Worm (Caenorhabditis elegans) whole organism, L1 larva: Measurements from ENCODE around the gene rpl-20.

Experiments
- C04F5.9 ChIP-seq: sonication (generic microtip); optimal IDR thresholded peaks from 2 replicates; lab custom pipeline; 2016; ENCODE audit warnings: missing genetic modification characterization, missing compliant biosample characterization
- F16B12.6 ChIP-seq: fragments of 150-350 bp; optimal IDR thresholded peaks from 2 replicates; lab custom pipeline; 2014; ENCODE audit warnings: missing biosample characterization, missing genetic modification characterization
- blmp-1 ChIP-seq: fragments of 150-350 bp; optimal IDR thresholded peaks from 2 replicates; lab custom pipeline; 2014; ENCODE audit warnings: missing biosample characterization, missing genetic modification characterization
- ceh-8 ChIP-seq: fragments of 200-800 bp; sonication (Bioruptor generic); optimal IDR thresholded peaks from 2 replicates; lab custom pipeline; 2018; ENCODE audit warnings: mild to moderate bottlenecking, missing genetic modification characterization, moderate library complexity, missing compliant biosample characterization
- ceh-82 ChIP-seq, 3 experiments: fragments of 150-350 bp in 1 of 3; sonication (generic microtip) in 2 of 3; optimal IDR thresholded peaks; 2 replicates each; lab custom pipeline; 2014 to 2017; ENCODE audit warnings: missing biosample characterization in 3 of 3, missing genetic modification characterization in 3 of 3
- ceh-88 ChIP-seq: fragments of 200-800 bp; sonication (Bioruptor generic); IDR thresholded peaks from 2 replicates; pipeline ENCODE4 v1.3.6; 2022; ENCODE audit warnings: missing genetic modification characterization, missing compliant biosample characterization
- ceh-90 ChIP-seq: sonication (generic microtip); optimal IDR thresholded peaks from 2 replicates; lab custom pipeline; 2016; ENCODE audit warnings: missing genetic modification characterization, missing compliant biosample characterization
- dpl-1 ChIP-seq, 3 experiments: fragments of 150-350 bp in 2 of 3; sonication (generic microtip) in 1 of 3; optimal IDR thresholded peaks; 2 replicates each; lab custom pipeline; 2014 to 2017; ENCODE audit warnings: missing biosample characterization in 3 of 3, missing genetic modification characterization in 3 of 3, missing genetic modification reagents in 3 of 3
- dsc-1 ChIP-seq: sonication (generic microtip); optimal IDR thresholded peaks from 2 replicates; lab custom pipeline; 2016; ENCODE audit warnings: mild to moderate bottlenecking, missing genetic modification characterization, missing compliant biosample characterization
- efl-1 ChIP-seq, 4 experiments: fragments of 150-350 bp; optimal IDR thresholded peaks in 3 of 4; peaks in 1 of 4; 1 replicate in 1 of 4; 2 replicates in 3 of 4; lab custom pipeline; 2014; ENCODE audit warnings: missing biosample characterization in 2 of 4, missing genetic modification characterization in 2 of 4, missing genetic modification reagents in 2 of 4
- egl-13 ChIP-seq: sonication (generic microtip); optimal IDR thresholded peaks from 2 replicates; lab custom pipeline; 2016; ENCODE audit warnings: missing genotype, missing genetic modification reagents, missing genetic modification characterization, missing compliant biosample characterization
- elt-2 ChIP-seq: sonication (generic microtip); optimal IDR thresholded peaks from 2 replicates; lab custom pipeline; 2016; ENCODE audit warnings: missing genetic modification characterization, mild to moderate bottlenecking, inconsistent platforms, missing compliant biosample characterization, missing genetic modification reagents
- elt-3 ChIP-seq, 6 experiments: fragments of 150-350 bp in 1 of 6; sonication (generic microtip); optimal IDR thresholded peaks; 2 replicates each; lab custom pipeline; 2017 to 2018; ENCODE audit warnings: missing biosample characterization in 6 of 6, missing genetic modification characterization in 6 of 6, inconsistent platforms in 1 of 6
- ets-5 ChIP-seq: fragments of 200-800 bp; sonication (Bioruptor generic); IDR thresholded peaks from 2 replicates; pipeline ENCODE4 v1.3.6; 2022; ENCODE audit warnings: missing genetic modification characterization, missing compliant biosample characterization
- fkh-10 ChIP-seq: sonication (generic microtip); optimal IDR thresholded peaks from 2 replicates; lab custom pipeline; 2017; ENCODE audit warnings: missing biosample characterization, missing genetic modification reagents, missing genetic modification characterization
- fkh-4 ChIP-seq: sonication (generic microtip); optimal IDR thresholded peaks from 2 replicates; lab custom pipeline; 2016; ENCODE audit warnings: missing compliant biosample characterization, missing genetic modification characterization, borderline replicate concordance
- fkh-8 ChIP-seq: sonication (generic microtip); optimal IDR thresholded peaks from 2 replicates; lab custom pipeline; 2016; ENCODE audit warnings: mild to moderate bottlenecking, missing genetic modification characterization, missing compliant biosample characterization
- fos-1 ChIP-seq: fragments of 150-350 bp; optimal IDR thresholded peaks from 2 replicates; lab custom pipeline; 2014; ENCODE audit warnings: missing biosample characterization, missing genetic modification characterization
- grh-1 ChIP-seq: fragments of 200-800 bp; sonication (Bioruptor generic); IDR thresholded peaks from 2 replicates; pipeline ENCODE4 v1.3.6; 2022; ENCODE audit warnings: missing genetic modification reagents, missing genetic modification characterization, missing compliant biosample characterization
- irx-1 ChIP-seq: sonication (generic microtip); optimal IDR thresholded peaks from 2 replicates; lab custom pipeline; 2016; ENCODE audit warnings: missing genetic modification characterization, missing compliant biosample characterization
- isw-1 ChIP-seq: fragments of 200-800 bp; sonication (Bioruptor generic); IDR thresholded peaks from 2 replicates; pipeline ENCODE4 v1.3.6; 2022; ENCODE audit warnings: missing genetic modification characterization, missing compliant biosample characterization
- jun-1 ChIP-seq: fragments of 150-350 bp; optimal IDR thresholded peaks from 2 replicates; lab custom pipeline; 2014; ENCODE audit warnings: missing biosample characterization, missing genetic modification reagents, missing genetic modification characterization
- lin-13 ChIP-seq: fragments of 150-350 bp; optimal IDR thresholded peaks from 2 replicates; lab custom pipeline; 2014; ENCODE audit warnings: missing biosample characterization, missing genetic modification reagents, missing genetic modification characterization
- lin-14 ChIP-seq: fragments of 200-800 bp; sonication (Bioruptor generic); optimal IDR thresholded peaks from 2 replicates; lab custom pipeline; 2018; ENCODE audit warnings: mild to moderate bottlenecking, missing genetic modification characterization, moderate library complexity, missing compliant biosample characterization
- lin-15B ChIP-seq: fragments of 150-350 bp; sonication (generic microtip); optimal IDR thresholded peaks from 3 replicates; lab custom pipeline; 2014; ENCODE audit warnings: missing biosample characterization, missing genetic modification characterization
- lin-35 ChIP-seq, 2 experiments: fragments of 150-350 bp; optimal IDR thresholded peaks; 2 replicates each; lab custom pipeline; 2014; ENCODE audit warnings: missing biosample characterization in 2 of 2, missing genetic modification characterization in 2 of 2, missing genetic modification reagents in 2 of 2
- lir-3 ChIP-seq: sonication (generic microtip); optimal IDR thresholded peaks from 2 replicates; lab custom pipeline; 2016; ENCODE audit warnings: mild to moderate bottlenecking, missing genetic modification characterization, moderate library complexity, missing compliant biosample characterization; ENCODE audit not compliant: poor library complexity
- lsy-2 ChIP-seq, 2 experiments: fragments of 150-350 bp; optimal IDR thresholded peaks; 2 replicates each; lab custom pipeline; 2014; ENCODE audit warnings: missing biosample characterization in 2 of 2, missing genetic modification characterization in 2 of 2
- mab-9 ChIP-seq: fragments of 200-800 bp; sonication (Bioruptor generic); IDR thresholded peaks from 2 replicates; pipeline ENCODE4 v1.3.6; 2022; ENCODE audit warnings: missing genetic modification reagents, missing genetic modification characterization, missing compliant biosample characterization
- mep-1 ChIP-seq: fragments of 150-350 bp; optimal IDR thresholded peaks from 2 replicates; lab custom pipeline; 2014; ENCODE audit warnings: missing biosample characterization, missing genetic modification characterization
- nhr-11 ChIP-seq: fragments of 150-350 bp; optimal IDR thresholded peaks from 2 replicates; lab custom pipeline; 2014; ENCODE audit warnings: missing biosample characterization, missing genetic modification characterization
- nhr-19 ChIP-seq: fragments of 200-800 bp; sonication (Bioruptor generic); conservative IDR thresholded peaks from 2 replicates; pipeline ENCODE4 v1.3.6; 2022; ENCODE audit warnings: missing genetic modification characterization, missing compliant biosample characterization
- nhr-20 ChIP-seq: sonication (generic microtip); optimal IDR thresholded peaks from 2 replicates; lab custom pipeline; 2016; ENCODE audit warnings: mild to moderate bottlenecking, missing genetic modification characterization, missing compliant biosample characterization
- nhr-71 ChIP-seq: sonication (generic microtip); optimal IDR thresholded peaks from 2 replicates; lab custom pipeline; 2016; ENCODE audit warnings: mild to moderate bottlenecking, missing genetic modification characterization, moderate library complexity, missing compliant biosample characterization
- nhr-77 ChIP-seq: fragments of 150-350 bp; optimal IDR thresholded peaks from 2 replicates; lab custom pipeline; 2014; ENCODE audit warnings: missing biosample characterization, missing genetic modification characterization
- nhr-85 ChIP-seq: sonication (generic microtip); peaks from one replicate; lab custom pipeline; 2016; ENCODE audit warnings: missing genetic modification characterization, inconsistent platforms, missing compliant biosample characterization
- nhr-90 ChIP-seq: sonication (generic microtip); optimal IDR thresholded peaks from 2 replicates; lab custom pipeline; 2016; ENCODE audit warnings: mild to moderate bottlenecking, missing genetic modification characterization, missing compliant biosample characterization; ENCODE audit not compliant: poor library complexity
- pax-3 ChIP-seq: fragments of 200-800 bp; sonication (Bioruptor generic); optimal IDR thresholded peaks from 2 replicates; lab custom pipeline; 2018; ENCODE audit warnings: mild to moderate bottlenecking, missing genetic modification characterization, moderate library complexity, missing compliant biosample characterization
- rnt-1 ChIP-seq: sonication (generic microtip); optimal IDR thresholded peaks from 2 replicates; lab custom pipeline; 2016; ENCODE audit warnings: mild to moderate bottlenecking, missing genetic modification characterization, moderate library complexity, missing compliant biosample characterization
- skn-1 ChIP-seq: fragments of 150-350 bp; optimal IDR thresholded peaks from 2 replicates; lab custom pipeline; 2014; ENCODE audit warnings: missing biosample characterization, missing genetic modification characterization
- snu-23 ChIP-seq: sonication (generic microtip); optimal IDR thresholded peaks from 2 replicates; lab custom pipeline; 2016; ENCODE audit warnings: missing genetic modification characterization, missing compliant biosample characterization
- sox-4 ChIP-seq: sonication (generic microtip); optimal IDR thresholded peaks from 2 replicates; lab custom pipeline; 2016; ENCODE audit warnings: missing genetic modification characterization, missing compliant biosample characterization
- swsn-7 ChIP-seq: sonication (generic microtip); optimal IDR thresholded peaks from 2 replicates; lab custom pipeline; 2016; ENCODE audit warnings: missing genetic modification characterization, missing compliant biosample characterization
- tbx-2 ChIP-seq: sonication (generic microtip); optimal IDR thresholded peaks from 2 replicates; lab custom pipeline; 2016; ENCODE audit warnings: missing genetic modification characterization, missing compliant biosample characterization
- unc-86 ChIP-seq: sonication (generic microtip); optimal IDR thresholded peaks from 2 replicates; lab custom pipeline; 2016; ENCODE audit warnings: missing genetic modification characterization, missing compliant biosample characterization
- unc-98 ChIP-seq: fragments of 200-800 bp; sonication (Bioruptor generic); IDR thresholded peaks from 2 replicates; pipeline ENCODE4 v1.3.6; 2022; ENCODE audit warnings: missing genetic modification characterization, missing compliant biosample characterization
- vab-15 ChIP-seq: sonication (generic microtip); optimal IDR thresholded peaks from 2 replicates; lab custom pipeline; 2017; ENCODE audit warnings: missing genotype, mild to moderate bottlenecking, missing genetic modification characterization, missing compliant biosample characterization
- xbp-1 ChIP-seq: sonication (generic microtip); optimal IDR thresholded peaks from 2 replicates; lab custom pipeline; 2016; ENCODE audit warnings: missing genetic modification characterization, missing compliant biosample characterization
- zip-4 ChIP-seq: fragments of 200-800 bp; sonication (Bioruptor generic); optimal IDR thresholded peaks from 2 replicates; lab custom pipeline; 2018; ENCODE audit warnings: mild to moderate bottlenecking, missing genetic modification characterization, moderate library complexity, missing compliant biosample characterization
- ztf-11 ChIP-seq, 2 experiments: sonication (generic microtip); optimal IDR thresholded peaks; 2 replicates each; lab custom pipeline; 2016 to 2017; ENCODE audit warnings: missing genetic modification characterization in 2 of 2, missing biosample characterization in 1 of 2, missing compliant biosample characterization in 1 of 2
- ztf-4 ChIP-seq: fragments of 150-350 bp; optimal IDR thresholded peaks from 2 replicates; lab custom pipeline; 2014; ENCODE audit warnings: missing biosample characterization, missing genetic modification characterization

Gene rpl-20

ce11 chrIV:4727935-4728334 is 21.6 kb downstream of the rpl-20 start:
- TF ChIP-seq zip-4 (GFP tag; lab: Kevin White, UChicago) (peak; percentile 56), blmp-1 (tag; lab: Kevin White, UChicago) (peak; percentile 3), lin-35 (GFP tag; optimal IDR thresholded peaks at IDR 0.05; lab: Kevin White, UChicago) (peak; percentile 9 to 67), dsc-1 (tag; lab: Kevin White, UChicago) (peak; percentile 93), tbx-2 (tag; lab: Kevin White, UChicago) (peak; percentile 92), rnt-1 (tag; lab: Kevin White, UChicago) (peak; percentile 90), fkh-4 (tag; lab: Kevin White, UChicago) (peak; percentile 82), mep-1 (tag; lab: Kevin White, UChicago) (peak; percentile 63), fkh-8 (tag; lab: Kevin White, UChicago) (peak; percentile 91), lin-13 (GFP tag; lab: Kevin White, UChicago) (peak; percentile 39), jun-1 (tag; lab: Kevin White, UChicago) (peak; percentile 64), nhr-20 (tag; lab: Kevin White, UChicago) (peak; percentile 93), lin-14 (peak; percentile 91), ceh-82 (tag; optimal IDR thresholded peaks at IDR 0.05; lab: Kevin White, UChicago) (peak; percentile 36 to 44 (median 40)), ztf-4 (tag; lab: Kevin White, UChicago) (peak; percentile 7), elt-2 (tag; lab: Kevin White, UChicago) (peak; percentile 51), pax-3 (tag; lab: Kevin White, UChicago) (peak; percentile 89), lin-15B (tag; lab: Kevin White, UChicago) (peak; percentile 61), mab-9 (GFP tag; lab: Robert Waterston, UW) (peak; percentile 98), unc-98 (GFP tag; lab: Robert Waterston, UW) (peak; percentile 99), C04F5.9 (tag; lab: Kevin White, UChicago) (peak; percentile 86), nhr-85 (tag; lab: Kevin White, UChicago) (peak; percentile 95), dpl-1 (GFP tag; optimal IDR thresholded peaks at IDR 0.05; lab: Kevin White, UChicago) (peak; percentile 58 to 73 (median 73)), vab-15 (tag; lab: Kevin White, UChicago) (peak; percentile 32), ztf-11 (tag; optimal IDR thresholded peaks at IDR 0.05; lab: Kevin White, UChicago) (peak in 1 of 2 experiments; percentile 75), sox-4 (peak; percentile 82), xbp-1 (tag; lab: Kevin White, UChicago) (peak; percentile 89), egl-13 (peak; percentile 84), ceh-90 (tag; lab: Kevin White, UChicago) (peak; percentile 64), swsn-7 (peak; percentile 90), lsy-2 (tag; optimal IDR thresholded peaks at IDR 0.05; lab: Kevin White, UChicago) (peak; percentile 97 to 98), fkh-10 (GFP tag; lab: Kevin White, UChicago) (peak; percentile 4), isw-1 (peak; percentile 99), nhr-77 (tag; lab: Kevin White, UChicago) (peak; percentile 68), ceh-8 (peak; percentile 82), efl-1 (optimal IDR thresholded peaks at IDR 0.05; lab: Kevin White, UChicago) (peak; percentile 76 to 80), efl-1 (GFP tag; optimal IDR thresholded peaks at IDR 0.05 in 1 of 2; lab: Kevin White, UChicago) (peak; percentile 64 to 97), ceh-88 (peak; percentile 100), unc-86 (tag; lab: Kevin White, UChicago) (peak; percentile 89), F16B12.6 (tag; lab: Kevin White, UChicago) (peak; percentile 74), nhr-11 (peak; percentile 28), nhr-90 (tag; lab: Kevin White, UChicago) (peak; percentile 94), irx-1 (peak; percentile 85), grh-1 (GFP tag; lab: Robert Waterston, UW) (peak; percentile 99), nhr-19 (peak; percentile 100), elt-3 (tag; optimal IDR thresholded peaks at IDR 0.05; lab: Kevin White, UChicago) (peak in 1 of 6 experiments; percentile 61), lir-3 (tag; lab: Kevin White, UChicago) (peak; percentile 84), snu-23 (peak; percentile 89), skn-1 (tag; lab: Kevin White, UChicago) (peak; percentile 9), ets-5 (GFP tag; lab: Robert Waterston, UW) (peak; percentile 75; the same call in 1 of the 2 replicates), nhr-71 (tag; lab: Kevin White, UChicago) (peak; percentile 97), fos-1 (tag; lab: Kevin White, UChicago) (peak; percentile 8)
